Worm (Caenorhabditis elegans) whole organism, L4 larva: ENCODE data around the gene flad-1.

ENCODE experiments used
- D1046.2 ChIP-seq: fragments of 200-800 bp; sonication (Bioruptor generic); IDR thresholded peaks from 2 replicates; pipeline ENCODE4 v1.3.6; 2022; ENCODE audit warnings: missing genetic modification characterization, missing compliant biosample characterization
- F44E2.7 ChIP-seq: fragments of 200-800 bp; sonication (Bioruptor generic); IDR thresholded peaks from 2 replicates; pipeline ENCODE4 v2.1.2; 2022; ENCODE audit warnings: missing genetic modification characterization, missing compliant biosample characterization
- F49E8.2 ChIP-seq: sonication (generic microtip); optimal IDR thresholded peaks from 2 replicates; lab custom pipeline; 2016; ENCODE audit warnings: missing compliant biosample characterization, mild to moderate bottlenecking, missing genetic modification characterization, borderline replicate concordance
- T26A8.4 ChIP-seq: fragments of 200-800 bp; sonication (Bioruptor generic); IDR thresholded peaks from 2 replicates; pipeline ENCODE4 v1.3.6; 2022; ENCODE audit warnings: missing genetic modification characterization, missing compliant biosample characterization
- ZK546.5 ChIP-seq, 2 experiments: sonication (generic microtip); optimal IDR thresholded peaks; 2 replicates each; lab custom pipeline; 2017; ENCODE audit warnings: missing biosample characterization in 2 of 2, missing genetic modification characterization in 2 of 2
- aha-1 ChIP-seq: fragments of 150-350 bp; peaks from one replicate; lab custom pipeline; 2014; ENCODE audit warnings: missing biosample characterization, missing genetic modification characterization
- ceh-28 ChIP-seq: fragments of 150-350 bp; optimal IDR thresholded peaks from 2 replicates; lab custom pipeline; 2014; ENCODE audit warnings: missing biosample characterization, missing genetic modification reagents, missing genetic modification characterization
- ceh-32 ChIP-seq: sonication (generic microtip); optimal IDR thresholded peaks from 2 replicates; lab custom pipeline; 2016; ENCODE audit warnings: mild to moderate bottlenecking, missing genetic modification characterization, missing compliant biosample characterization; ENCODE audit not compliant: poor library complexity
- ceh-44 ChIP-seq: fragments of 200-800 bp; sonication (Bioruptor generic); IDR thresholded peaks from 2 replicates; pipeline ENCODE4 v1.3.6; 2022; ENCODE audit warnings: missing genetic modification reagents, missing genetic modification characterization, missing compliant biosample characterization
- ces-1 ChIP-seq: fragments of 150-350 bp; sonication (generic microtip); optimal IDR thresholded peaks from 4 replicates; lab custom pipeline; 2014; ENCODE audit warnings: missing biosample characterization, missing genetic modification reagents, missing genetic modification characterization
- cey-2 ChIP-seq: sonication (generic microtip); optimal IDR thresholded peaks from 3 replicates; lab custom pipeline; 2017; ENCODE audit warnings: missing genetic modification characterization, mild to moderate bottlenecking, missing compliant biosample characterization, antibody characterized with exemption, borderline replicate concordance; ENCODE audit not compliant: insufficient read depth
- dmd-6 ChIP-seq: fragments of 200-800 bp; sonication (Bioruptor generic); IDR thresholded peaks from 2 replicates; pipeline ENCODE4 v1.3.6; 2022; ENCODE audit warnings: missing genetic modification reagents, missing genetic modification characterization, missing compliant biosample characterization
- dpl-1 ChIP-seq: fragments of 150-350 bp; optimal IDR thresholded peaks from 2 replicates; lab custom pipeline; 2014; ENCODE audit warnings: missing biosample characterization, missing genetic modification reagents, missing genetic modification characterization
- egl-43 ChIP-seq: fragments of 200-800 bp; sonication (Bioruptor generic); IDR thresholded peaks from 2 replicates; pipeline ENCODE4 v1.3.6; 2022; ENCODE audit warnings: missing genetic modification reagents, missing genetic modification characterization, missing compliant biosample characterization
- hlh-30 ChIP-seq: sonication (generic microtip); optimal IDR thresholded peaks from 2 replicates; lab custom pipeline; 2017; ENCODE audit warnings: antibody characterized with exemption, mild to moderate bottlenecking, missing genetic modification characterization, missing compliant biosample characterization; ENCODE audit not compliant: insufficient read depth
- jun-1 ChIP-seq: fragments of 150-350 bp; optimal IDR thresholded peaks from 2 replicates; lab custom pipeline; 2014; ENCODE audit warnings: missing biosample characterization, missing genetic modification reagents, missing genetic modification characterization
- lim-7 ChIP-seq: fragments of 200-800 bp; sonication (Bioruptor generic); IDR thresholded peaks from 2 replicates; pipeline ENCODE4 v1.3.6; 2022; ENCODE audit warnings: missing genetic modification characterization, missing compliant biosample characterization
- lin-1 ChIP-seq: fragments of 200-800 bp; sonication (Bioruptor generic); IDR thresholded peaks from 2 replicates; pipeline ENCODE4 v1.3.6; 2022; ENCODE audit warnings: missing genetic modification reagents, missing genetic modification characterization, missing compliant biosample characterization
- lin-13 ChIP-seq: fragments of 150-350 bp; optimal IDR thresholded peaks from 2 replicates; lab custom pipeline; 2014; ENCODE audit warnings: missing biosample characterization, missing genetic modification reagents, missing genetic modification characterization
- lin-38 ChIP-seq: fragments of 200-800 bp; sonication (Bioruptor generic); IDR thresholded peaks from 2 replicates; pipeline ENCODE4 v1.3.6; 2022; ENCODE audit warnings: missing genetic modification reagents, missing genetic modification characterization, missing compliant biosample characterization
- lsy-2 ChIP-seq, 2 experiments: fragments of 150-350 bp in 1 of 2; sonication (generic microtip) in 1 of 2; optimal IDR thresholded peaks; 2 replicates each; lab custom pipeline; 2014 to 2017; ENCODE audit warnings: missing biosample characterization in 2 of 2, missing genetic modification characterization in 2 of 2
- nhr-102 ChIP-seq: sonication (generic microtip); optimal IDR thresholded peaks from 2 replicates; lab custom pipeline; 2016; ENCODE audit warnings: mild to moderate bottlenecking, missing genetic modification characterization, moderate library complexity, missing compliant biosample characterization
- nhr-11 ChIP-seq: fragments of 150-350 bp; optimal IDR thresholded peaks from 2 replicates; lab custom pipeline; 2014; ENCODE audit warnings: missing biosample characterization, missing genetic modification characterization
- nhr-76 ChIP-seq: fragments of 150-350 bp; optimal IDR thresholded peaks from 2 replicates; lab custom pipeline; 2014; ENCODE audit warnings: missing biosample characterization, missing genetic modification characterization
- pha-4 ChIP-seq, 2 experiments: fragments of 150-350 bp in 1 of 2; fragments of 200-800 bp in 1 of 2; sonication (Bioruptor generic) in 1 of 2; IDR thresholded peaks in 1 of 2; optimal IDR thresholded peaks in 1 of 2; 2 replicates each; pipeline versions ENCODE4 v1.3.6 to Lab custom; 2014 to 2022; ENCODE audit warnings: missing genetic modification characterization in 2 of 2, missing genetic modification reagents in 2 of 2, missing biosample characterization in 1 of 2, missing compliant biosample characterization in 1 of 2
- saeg-2 ChIP-seq: fragments of 200-800 bp; sonication (Bioruptor generic); IDR thresholded peaks from 2 replicates; pipeline ENCODE4 v1.3.6; 2022; ENCODE audit warnings: missing genetic modification reagents, missing genetic modification characterization, missing compliant biosample characterization
- sdz-12 ChIP-seq: fragments of 200-800 bp; sonication (Bioruptor generic); optimal IDR thresholded peaks from 2 replicates; lab custom pipeline; 2018; ENCODE audit warnings: mild to moderate bottlenecking, missing genetic modification characterization, missing compliant biosample characterization
- snpc-1.2 ChIP-seq: fragments of 200-800 bp; sonication (Bioruptor generic); IDR thresholded peaks from 2 replicates; pipeline ENCODE4 v1.3.6; 2022; ENCODE audit warnings: missing genetic modification reagents, missing genetic modification characterization, missing compliant biosample characterization
- spr-1 ChIP-seq: sonication (generic microtip); optimal IDR thresholded peaks from 2 replicates; lab custom pipeline; 2016; ENCODE audit warnings: mild to moderate bottlenecking, missing genetic modification characterization, missing compliant biosample characterization
- unc-62 ChIP-seq, 3 experiments: fragments of 150-350 bp in 1 of 3; sonication (generic microtip); optimal IDR thresholded peaks in 2 of 3; peaks in 1 of 3; 1 replicate in 1 of 3; 2 replicates in 2 of 3; lab custom pipeline; 2014 to 2017; ENCODE audit warnings: missing biosample characterization in 3 of 3, missing genetic modification characterization in 3 of 3, missing genetic modification reagents in 3 of 3, missing genotype in 1 of 3
- zip-11 ChIP-seq: fragments of 200-800 bp; sonication (Bioruptor generic); IDR thresholded peaks from 2 replicates; pipeline ENCODE4 v1.3.6; 2022; ENCODE audit warnings: missing genetic modification characterization, missing compliant biosample characterization

Gene flad-1

DNA sequence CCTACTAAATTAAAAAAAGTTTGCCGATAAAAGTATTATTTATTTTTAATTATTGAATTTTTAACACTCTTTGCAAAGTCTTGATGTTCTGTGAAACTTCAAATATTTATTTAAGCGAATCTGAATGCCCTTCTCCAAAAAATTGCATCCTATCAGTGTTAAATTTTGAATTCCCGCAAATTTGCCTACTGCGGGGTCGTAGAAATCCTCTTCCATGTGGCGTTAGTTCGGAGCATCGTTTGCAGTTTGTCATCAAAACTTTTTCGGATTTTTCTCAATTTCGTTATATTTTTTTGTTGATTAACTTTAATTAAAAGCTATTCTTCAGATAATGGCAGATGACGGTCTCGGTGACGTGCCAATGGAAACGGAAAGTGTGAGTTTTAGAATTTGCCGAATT is 3.5 kb upstream of the flad-1 start, which contains the start of gene ufd-3 (continued):
- TF ChIP-seq lsy-2 (tag; optimal IDR thresholded peaks at IDR 0.05; lab: Kevin White, UChicago), result peak; percentile 38 to 92
- TF ChIP-seq lim-7, result no peak
- TF ChIP-seq jun-1 (tag; lab: Kevin White, UChicago), result no peak
- TF ChIP-seq dmd-6 (GFP tag; lab: Robert Waterston, UW), result peak; percentile 63
- TF ChIP-seq F49E8.2 (tag; lab: Kevin White, UChicago), result peak; percentile 63
- TF ChIP-seq D1046.2 (GFP tag; lab: Robert Waterston, UW), result no peak
- TF ChIP-seq nhr-76 (tag; lab: Kevin White, UChicago), result no peak
- TF ChIP-seq pha-4 (GFP tag; IDR thresholded peaks at IDR 0.05; lab: Robert Waterston, UW), result peak; percentile 46; the same call in 1 of the 2 replicates
- TF ChIP-seq pha-4 (tag; optimal IDR thresholded peaks at IDR 0.05; lab: Kevin White, UChicago), result peak; percentile 59
- TF ChIP-seq egl-43 (GFP tag; lab: Robert Waterston, UW), result no peak
- peak; percentile 59 for TF ChIP-seq hlh-30 (tag; lab: Kevin White, UChicago)
- TF ChIP-seq F44E2.7 (GFP tag; lab: Robert Waterston, UW), result no peak
- no peak for TF ChIP-seq cey-2 (tag; lab: Kevin White, UChicago)
- TF ChIP-seq zip-11 (GFP tag; lab: Robert Waterston, UW), result no peak
- TF ChIP-seq ceh-44 (GFP tag; lab: Robert Waterston, UW), result peak; percentile 22; the same call in 1 of the 2 replicates

DNA sequence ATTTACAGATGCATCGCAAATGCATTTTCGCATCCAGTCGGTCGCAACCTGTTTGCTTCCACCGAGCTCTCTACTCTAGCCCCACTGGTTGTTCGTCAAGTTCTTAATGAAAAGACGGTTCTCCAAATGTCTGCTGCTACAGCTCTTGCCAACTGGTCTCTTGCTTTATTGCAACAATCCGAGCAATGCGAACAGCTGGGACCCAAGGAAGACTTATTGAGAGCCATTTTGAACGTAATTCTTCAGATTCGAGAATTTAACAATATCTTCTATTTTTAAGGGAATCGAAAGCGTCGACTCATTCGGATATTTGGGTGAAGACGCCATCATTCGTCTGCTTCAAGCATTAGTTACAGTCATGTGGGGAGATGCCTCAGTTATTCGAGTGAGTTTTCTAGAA is 691 bp upstream of the flad-1 start:
- peak in 1 of 2 experiments; percentile 91 for TF ChIP-seq unc-62 (GFP tag; optimal IDR thresholded peaks at IDR 0.05 in 1 of 2; lab: Kevin White, UChicago)
- no peak for TF ChIP-seq unc-62 (tag; optimal IDR thresholded peaks at IDR 0.05; lab: Kevin White, UChicago)
- no peak for TF ChIP-seq ceh-32 (tag; lab: Kevin White, UChicago)
- no peak for TF ChIP-seq dpl-1 (GFP tag; lab: Kevin White, UChicago)
- no peak for TF ChIP-seq spr-1 (tag; lab: Kevin White, UChicago)
- TF ChIP-seq pha-4 (GFP tag; IDR thresholded peaks at IDR 0.05; lab: Robert Waterston, UW), result no peak
- TF ChIP-seq pha-4 (tag; optimal IDR thresholded peaks at IDR 0.05; lab: Kevin White, UChicago), result no peak

DNA sequence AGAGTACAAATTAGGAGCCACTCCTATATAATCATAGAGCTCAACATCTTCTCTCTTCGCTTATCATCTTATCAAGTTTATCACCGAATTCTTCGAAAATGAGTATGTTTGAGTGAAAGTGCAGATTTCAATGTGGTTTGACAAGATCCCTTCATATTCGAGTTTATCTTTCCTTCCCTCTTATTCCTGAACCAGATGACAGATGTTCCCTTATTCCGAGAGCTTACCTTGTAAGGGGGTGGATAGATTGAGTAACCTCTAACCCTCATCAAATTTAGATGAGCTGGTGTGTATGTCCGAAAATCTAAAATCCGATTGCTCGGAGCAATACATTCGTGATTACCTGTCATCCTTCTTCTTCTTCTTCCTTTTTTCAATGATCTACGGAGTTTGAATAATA is 4.7 kb downstream of the flad-1 start:
- TF ChIP-seq aha-1 (tag; lab: Kevin White, UChicago) (peak; percentile 9), unc-62 (GFP tag; optimal IDR thresholded peaks at IDR 0.05 in 1 of 2; lab: Kevin White, UChicago) (peak in 1 of 2 experiments; percentile 93), unc-62 (tag; optimal IDR thresholded peaks at IDR 0.05; lab: Kevin White, UChicago) (no peak), ZK546.5 (tag; optimal IDR thresholded peaks at IDR 0.05; lab: Kevin White, UChicago) (no peak)

DNA sequence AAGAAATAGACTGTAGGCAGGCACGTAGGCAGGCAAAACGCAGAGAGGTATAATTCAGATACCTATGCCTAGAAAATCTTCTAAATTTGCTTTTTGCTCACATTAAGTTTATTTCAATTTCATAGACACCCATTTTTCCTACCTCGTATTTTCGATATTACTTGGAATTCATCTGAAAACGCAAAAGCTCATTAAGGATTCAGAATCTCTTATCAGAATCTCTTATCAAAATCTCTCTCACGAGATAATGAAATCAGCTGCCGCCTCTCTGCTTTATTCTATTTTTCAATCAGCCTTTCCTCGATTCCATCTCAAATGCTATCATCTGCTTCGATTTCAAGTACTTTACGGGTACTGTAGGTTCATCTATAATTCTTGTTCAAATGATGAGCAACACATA is 7.9 kb downstream of the flad-1 start:
- TF ChIP-seq ceh-28 (tag; lab: Kevin White, UChicago), result no peak
- TF ChIP-seq aha-1 (tag; lab: Kevin White, UChicago), result peak; percentile 83
- TF ChIP-seq, all 104 proteins: peak for 1

DNA sequence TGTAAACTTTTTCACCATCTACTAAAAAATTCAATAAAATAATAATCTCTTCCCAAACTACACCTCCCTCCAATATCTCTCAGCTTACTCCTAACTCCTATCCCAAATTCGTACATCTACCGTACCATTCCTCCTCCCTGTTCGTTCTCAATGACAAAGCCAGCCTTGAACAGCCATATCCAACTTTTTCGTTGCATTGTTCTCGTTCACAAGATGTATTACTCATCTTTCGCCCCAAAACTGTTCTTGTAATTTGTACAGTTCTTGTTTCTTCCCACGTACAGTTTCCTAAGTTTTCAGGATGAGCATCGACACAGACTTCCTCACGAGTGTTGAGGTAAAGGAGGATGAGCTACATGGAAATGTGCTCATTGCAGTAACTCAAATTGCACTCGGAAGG is 10.9 kb downstream of the flad-1 start, which contains the start of gene egl-43:
Gene egl-43, plus strand, starts transcription at position 301 of the 400 bp plus-strand sequence.
- TF ChIP-seq saeg-2 (GFP tag; lab: Robert Waterston, UW) (no peak), egl-43 (GFP tag; lab: Robert Waterston, UW) (no peak), nhr-102 (tag; lab: Kevin White, UChicago) (no peak), lin-1 (GFP tag; lab: Robert Waterston, UW) (no peak), T26A8.4 (GFP tag; lab: Robert Waterston, UW) (no peak), lin-38 (GFP tag; lab: Robert Waterston, UW) (no peak), nhr-11 (tag; lab: Kevin White, UChicago) (no peak), snpc-1.2 (no peak), ces-1 (GFP tag; lab: Kevin White, UChicago) (no peak), lin-13 (GFP tag; lab: Kevin White, UChicago) (no peak), sdz-12 (no peak), cey-2 (tag; lab: Kevin White, UChicago) (no peak)
